Fruit fly (Drosophila melanogaster): ENCODE measurements around the gene CG13038.

The CG13038 gene

DNA sequence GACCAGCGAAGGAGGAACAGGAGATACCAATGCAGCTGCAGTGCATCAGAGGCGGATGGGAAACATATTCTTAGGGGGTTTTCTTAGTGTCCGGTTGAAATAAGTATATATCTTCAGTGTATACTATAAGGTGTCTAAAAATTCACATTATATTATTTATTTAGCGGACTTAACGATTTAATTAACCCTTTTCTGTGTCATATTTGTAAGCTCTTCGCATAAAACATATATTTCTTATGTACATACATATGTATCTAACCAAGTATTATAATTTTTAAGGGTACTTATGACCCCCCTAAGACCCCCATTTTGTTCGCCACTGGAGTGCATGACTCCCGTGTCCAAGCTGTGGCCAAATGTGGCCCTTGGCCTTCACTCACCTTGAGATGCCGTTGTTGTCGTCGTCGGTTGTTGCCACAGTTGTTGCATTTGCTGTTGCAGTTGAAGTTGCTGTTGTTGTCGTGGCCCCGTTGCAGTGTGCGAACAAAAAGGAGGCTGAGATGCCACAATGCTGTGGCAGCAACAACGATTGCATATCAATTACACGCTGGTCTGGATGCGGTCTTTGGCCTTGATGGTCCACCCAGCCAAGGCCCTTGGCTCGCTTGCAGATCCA is 33.6 kb upstream of the CG13038 start (continued):
- TF ChIP-seq CG1621 (tag; optimal IDR thresholded peaks at IDR 0.05) (peak; percentile 91), CG6808 (GFP tag; optimal IDR thresholded peaks at IDR 0.05) (peak; percentile 97), CG6792 (GFP tag; optimal IDR thresholded peaks at IDR 0.05) (peak; percentile 84), esn (GFP tag; optimal IDR thresholded peaks at IDR 0.05) (peak; percentile 80), Smox (GFP tag; optimal IDR thresholded peaks at IDR 0.05) (peak; percentile 75), CG8632 (GFP tag; optimal IDR thresholded peaks at IDR 0.05) (peak; percentile 86), pdm3 (GFP tag; optimal IDR thresholded peaks at IDR 0.05) (peak; percentile 84), CG3032 (tag; optimal IDR thresholded peaks at IDR 0.05) (peak; percentile 97), dac (GFP tag; optimal IDR thresholded peaks at IDR 0.05) (no peak), Eip93F (GFP tag; optimal IDR thresholded peaks at IDR 0.05) (no peak), Blimp-1 (GFP tag; optimal IDR thresholded peaks at IDR 0.05) (peak; percentile 27), CG15336 (GFP tag; IDR thresholded peaks at IDR 0.05) (peak; percentile 47; the same call in 1 of the 2 replicates), CG11762 (GFP tag; optimal IDR thresholded peaks at IDR 0.05; ENCODE audit: insufficient read depth) (peak; percentile 70), lz (GFP tag; optimal IDR thresholded peaks at IDR 0.05) (peak; percentile 71), vri (GFP tag; optimal IDR thresholded peaks at IDR 0.05) (peak; percentile 22), topi (GFP tag; optimal IDR thresholded peaks at IDR 0.05) (peak; percentile 79), acj6 (GFP tag; optimal IDR thresholded peaks at IDR 0.05) (peak; percentile 92), svp (GFP tag) (peak; percentile 89), Met (GFP tag; optimal IDR thresholded peaks at IDR 0.05) (peak; percentile 74), CG34406 (GFP tag; optimal IDR thresholded peaks at IDR 0.05) (peak; percentile 89), Sox102F (GFP tag; optimal IDR thresholded peaks at IDR 0.05) (peak; percentile 66), CG11294 (GFP tag; IDR thresholded peaks at IDR 0.05) (peak; percentile 21; the same call in 1 of the 2 replicates), Hr38 (GFP tag; optimal IDR thresholded peaks at IDR 0.05) (no peak), CG8119 (GFP tag; IDR thresholded peaks at IDR 0.05) (peak; percentile 72; the same call in 2 of the 3 replicates)

DNA sequence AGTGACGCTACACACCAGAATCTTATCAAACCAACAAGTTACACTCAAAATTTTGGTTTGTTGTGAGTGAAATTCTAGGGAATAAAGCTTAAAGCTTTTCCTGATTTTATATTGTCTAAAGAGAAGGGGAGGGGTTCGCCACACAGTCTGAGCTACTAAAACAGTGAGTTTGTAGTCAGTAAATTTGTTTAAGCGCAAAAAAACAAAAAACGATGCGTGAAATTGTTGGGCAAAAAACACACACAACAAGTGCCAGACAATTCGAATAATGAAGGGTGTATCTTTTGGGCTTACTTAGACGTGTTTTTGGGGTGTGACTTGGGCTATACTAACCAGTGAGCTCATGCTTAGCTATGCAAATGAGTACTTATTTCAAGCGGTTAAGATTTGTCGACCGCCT is 32.1 kb upstream of the CG13038 start:
- TF ChIP-seq Sox102F (GFP tag; optimal IDR thresholded peaks at IDR 0.05) (no peak), CG10631 (GFP tag; optimal IDR thresholded peaks at IDR 0.05) (no peak), fkh (GFP tag; optimal IDR thresholded peaks at IDR 0.05) (peak; percentile 70), CG15336 (GFP tag; IDR thresholded peaks at IDR 0.05) (no peak)

DNA sequence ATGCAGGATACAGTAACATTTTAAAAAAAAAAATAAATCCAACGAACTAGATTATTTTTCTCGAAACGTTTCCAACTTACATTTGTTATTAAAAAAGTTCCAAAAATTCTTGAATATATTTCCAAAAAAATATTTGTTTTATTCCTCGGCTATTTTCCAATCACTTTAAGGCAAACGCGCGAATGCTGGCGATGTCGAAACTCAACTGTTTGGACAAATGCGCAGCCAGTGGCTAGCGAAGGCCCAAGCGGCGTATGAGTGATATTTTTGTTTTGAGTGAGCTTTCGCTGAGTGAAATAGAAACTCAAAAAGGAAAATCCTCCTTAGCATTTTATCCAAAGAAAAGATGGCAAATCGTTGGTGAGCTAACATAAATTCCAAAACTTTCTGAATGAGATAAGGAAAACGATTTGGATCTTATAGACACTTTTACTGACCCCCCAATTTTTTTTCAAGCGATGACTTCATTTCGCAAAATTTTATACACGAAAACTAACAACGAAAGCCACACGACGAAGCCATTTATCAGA is 31.6 kb upstream of the CG13038 start, which contains the start of gene ringer:
Gene ringer, minus strand, starts transcription at position 210 of the 530 bp plus-strand sequence.
- TF ChIP-seq Eip78C (GFP tag) (peak; percentile 71), Hr4 (GFP tag; optimal IDR thresholded peaks at IDR 0.05) (no peak)

DNA sequence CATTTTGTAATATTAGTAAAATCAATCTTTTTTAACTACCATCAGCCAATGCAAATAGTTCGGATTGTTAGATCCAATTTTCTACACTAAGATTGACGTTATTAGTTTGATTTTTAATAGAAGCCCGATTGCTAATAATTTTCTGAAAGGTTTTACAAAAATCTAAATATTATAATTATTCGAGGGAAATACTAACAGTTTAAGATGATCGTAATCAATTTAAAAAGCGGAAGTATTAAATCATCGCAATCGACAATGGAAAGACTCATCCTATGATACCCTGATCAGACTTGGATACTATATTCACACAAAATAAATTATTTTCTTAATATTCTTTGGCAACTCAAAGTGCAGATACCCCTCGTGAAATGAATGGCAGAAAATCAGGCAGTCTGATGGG is 30.2 kb upstream of the CG13038 start:
- TF ChIP-seq salr (GFP tag; optimal IDR thresholded peaks at IDR 0.05) (peak in 1 of 2 experiments; percentile 40), cyc (GFP tag; optimal IDR thresholded peaks at IDR 0.05) (no peak), CG6792 (GFP tag; optimal IDR thresholded peaks at IDR 0.05) (no peak), CG8319 (GFP tag; optimal IDR thresholded peaks at IDR 0.05) (no peak), Sox14 (GFP tag; optimal IDR thresholded peaks at IDR 0.05) (peak; percentile 4), CG11762 (GFP tag; optimal IDR thresholded peaks at IDR 0.05; ENCODE audit: insufficient read depth) (no peak), Eip78C (GFP tag) (peak; percentile 78), lz (GFP tag; optimal IDR thresholded peaks at IDR 0.05) (no peak), CG6808 (GFP tag; optimal IDR thresholded peaks at IDR 0.05) (peak; percentile 38), esn (GFP tag; optimal IDR thresholded peaks at IDR 0.05) (peak; percentile 14)

DNA sequence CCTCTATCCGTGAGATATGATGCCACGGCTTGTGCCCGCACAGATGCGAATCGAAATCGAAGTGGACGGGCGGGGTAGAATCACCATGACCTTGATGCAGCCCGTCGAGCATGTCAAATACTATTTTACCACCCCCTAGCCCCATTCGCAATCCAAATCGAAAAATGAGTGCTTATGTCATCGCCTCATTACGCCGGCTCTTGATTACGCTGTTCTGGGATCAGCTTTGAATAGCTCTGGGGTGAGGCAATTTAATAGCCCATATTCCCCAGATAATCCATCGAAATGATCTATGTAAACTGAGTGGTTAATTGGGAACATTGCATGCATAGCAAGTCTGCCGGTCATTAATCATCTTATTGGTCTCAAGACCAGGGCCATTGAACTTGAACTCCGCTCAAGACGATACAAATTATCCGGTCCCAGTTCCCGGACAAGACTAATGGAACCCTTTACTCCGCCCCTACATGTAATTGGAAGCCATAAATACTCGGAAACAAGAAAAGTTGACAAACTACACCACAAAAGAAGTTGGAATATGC is 29.6 kb upstream of the CG13038 start:
- peak; percentile 21 for TF ChIP-seq CG1621 (tag; optimal IDR thresholded peaks at IDR 0.05)
- TF ChIP-seq CG32006 (GFP tag; optimal IDR thresholded peaks at IDR 0.05): no peak
- peak; percentile 71 for TF ChIP-seq vri (GFP tag; optimal IDR thresholded peaks at IDR 0.05)
- 0 out of 3 replicates have a peak, but pooled peaks have one; percentile 25 for TF ChIP-seq CG6163 (GFP tag; IDR thresholded peaks at IDR 0.05)

Data from whole organism, prepupa.